Fruit fly (Drosophila melanogaster): ENCODE results near the gene CG42654.

The CG42654 gene

dm6 chr3L:19909234-19910053, 44.9 kb downstream of the CG42654 start (continued):
- TF ChIP-seq CG13894 (tag; optimal IDR thresholded peaks at IDR 0.05): no peak
- no peak for TF ChIP-seq CG18764 (GFP tag; optimal IDR thresholded peaks at IDR 0.05)
- peak; percentile 60 for TF ChIP-seq MESR4 (GFP tag; optimal IDR thresholded peaks at IDR 0.05)
- no peak for TF ChIP-seq pita (GFP tag; optimal IDR thresholded peaks at IDR 0.05)
- no peak; the same call in 1 of the 2 replicates for TF ChIP-seq CG13287 (GFP tag; IDR thresholded peaks at IDR 0.05; ENCODE audit: partially characterized antibody)
- TF ChIP-seq mld (GFP tag; IDR thresholded peaks at IDR 0.05; ENCODE audit: partially characterized antibody): no peak
- TF ChIP-seq wek (GFP tag; optimal IDR thresholded peaks at IDR 0.05): peak; percentile 29
- no peak for TF ChIP-seq CG30403 (GFP tag; optimal IDR thresholded peaks at IDR 0.05)
- no peak for TF ChIP-seq CG10543 (GFP tag; optimal IDR thresholded peaks at IDR 0.05)
- TF ChIP-seq vvl (GFP tag; IDR thresholded peaks at IDR 0.05): no peak
- peak; percentile 3 for TF ChIP-seq Nf-YC (tag; optimal IDR thresholded peaks at IDR 0.05)
- no peak for TF ChIP-seq toy (GFP tag; IDR thresholded peaks at IDR 0.05)
- peak; percentile 59; the same call in 2 of the 3 replicates for TF ChIP-seq ci (GFP tag; IDR thresholded peaks at IDR 0.05)
- TF ChIP-seq CG31365 (tag; optimal IDR thresholded peaks at IDR 0.05): no peak
- TF ChIP-seq stc (GFP tag; IDR thresholded peaks at IDR 0.05): no peak
- TF ChIP-seq Poxn (GFP tag; IDR thresholded peaks at IDR 0.05): no peak
- no peak for TF ChIP-seq CG11695 (GFP tag; IDR thresholded peaks at IDR 0.05)
- no peak for TF ChIP-seq HLH3B (GFP tag; IDR thresholded peaks at IDR 0.05)
- TF ChIP-seq Aef1 (GFP tag; IDR thresholded peaks at IDR 0.05): no peak
- no peak for TF ChIP-seq Max (GFP tag; optimal IDR thresholded peaks at IDR 0.05)
- no peak for TF ChIP-seq ham (GFP tag; IDR thresholded peaks at IDR 0.05)
- TF ChIP-seq CG6175 (GFP tag; IDR thresholded peaks at IDR 0.05): no peak
- TF ChIP-seq Dbx (GFP tag; IDR thresholded peaks at IDR 0.05): no peak
- TF ChIP-seq croc (GFP tag; conservative IDR thresholded peaks at IDR 0.05): no peak
- TF ChIP-seq CG31388 (GFP tag; optimal IDR thresholded peaks at IDR 0.05): no peak
- TF ChIP-seq CG2199 (GFP tag; IDR thresholded peaks at IDR 0.05): peak; percentile 9; the same call in 1 of the 3 replicates
- TF ChIP-seq HLH4C (GFP tag; IDR thresholded peaks at IDR 0.05; ENCODE audit: partially characterized antibody): no peak
- TF ChIP-seq CG2889 (GFP tag; IDR thresholded peaks at IDR 0.05): no peak
- TF ChIP-seq CG16863 (GFP tag; optimal IDR thresholded peaks at IDR 0.05): no peak
- TF ChIP-seq ewg (GFP tag; optimal IDR thresholded peaks at IDR 0.05): peak; percentile 9
- no peak for TF ChIP-seq sr (GFP tag; IDR thresholded peaks at IDR 0.05)
- no peak for TF ChIP-seq CG2129 (GFP tag; IDR thresholded peaks at IDR 0.05; ENCODE audit: partially characterized antibody)
- TF ChIP-seq zfh2 (GFP tag; optimal IDR thresholded peaks at IDR 0.05): no peak
- no peak for TF ChIP-seq CG11696 (GFP tag; IDR thresholded peaks at IDR 0.05)
- TF ChIP-seq Fer2 (tag; optimal IDR thresholded peaks at IDR 0.05): no peak
- no peak for TF ChIP-seq CG4360 (GFP tag; IDR thresholded peaks at IDR 0.05)
- TF ChIP-seq gce (GFP tag; IDR thresholded peaks at IDR 0.05): no peak
- peak; percentile 30 for TF ChIP-seq NC2β (GFP tag; optimal IDR thresholded peaks at IDR 0.05)
- TF ChIP-seq al (GFP tag; IDR thresholded peaks at IDR 0.05): no peak
- no peak for TF ChIP-seq CG10979 (tag; optimal IDR thresholded peaks at IDR 0.05)
- no peak for TF ChIP-seq B-H1 (GFP tag; IDR thresholded peaks at IDR 0.05)
- peak; percentile 92 for TF ChIP-seq gfzf (GFP tag; optimal IDR thresholded peaks at IDR 0.05)
- TF ChIP-seq CG6854 (GFP tag; optimal IDR thresholded peaks at IDR 0.05): no peak
- peak; percentile 4 for TF ChIP-seq CG4328 (GFP tag; optimal IDR thresholded peaks at IDR 0.05)
- TF ChIP-seq Dp (GFP tag; optimal IDR thresholded peaks at IDR 0.05): peak; percentile 16
- no peak for TF ChIP-seq CG15269 (tag; optimal IDR thresholded peaks at IDR 0.05)
- no peak for TF ChIP-seq CG1602 (GFP tag; optimal IDR thresholded peaks at IDR 0.05)
- TF ChIP-seq da (GFP tag; optimal IDR thresholded peaks at IDR 0.05): no peak
- no peak for TF ChIP-seq CHES-1-like (GFP tag; optimal IDR thresholded peaks at IDR 0.05)
- TF ChIP-seq cato (GFP tag; optimal IDR thresholded peaks at IDR 0.05; ENCODE audit: borderline replicate concordance): no peak

All from whole organism, embryonic.